Fruit fly (Drosophila melanogaster): ENCODE data around the gene RpL22.

dm6 chrX:717893-718292 is 47.0 kb downstream of the RpL22 start:
- TF ChIP-seq Sin3A (optimal IDR thresholded peaks at IDR 0.05): no peak
- no peak for TF ChIP-seq Myc (optimal IDR thresholded peaks at IDR 0.05)
